Fruit fly (Drosophila melanogaster) whole organism, wandering third instar larva: ENCODE measurements around the gene CG43332.

Experiments used
- Abd-B ChIP-seq: fragments of >200 bp; optimal IDR thresholded peaks from 2 replicates; lab custom pipeline; 2017; ENCODE audit warnings: missing biosample characterization, missing genetic modification characterization
- CG9705 ChIP-seq: fragments of 200-800 bp; sonication (Bioruptor generic); optimal IDR thresholded peaks from 2 replicates; lab custom pipeline; 2018; ENCODE audit warnings: missing biosample characterization, mild to moderate bottlenecking, missing genetic modification characterization
- CrebA ChIP-seq: fragments of 200-800 bp; sonication (Bioruptor generic); optimal IDR thresholded peaks from 2 replicates; lab custom pipeline; 2016; ENCODE audit warnings: missing biosample characterization, mild to moderate bottlenecking, missing genetic modification characterization, borderline replicate concordance
- Dfd ChIP-seq: fragments of >200 bp; optimal IDR thresholded peaks from 2 replicates; lab custom pipeline; 2017; ENCODE audit warnings: missing biosample characterization, missing genetic modification characterization
- Dif ChIP-seq: fragments of 200-275, 200-300 bp; sonication (Bioruptor generic); optimal IDR thresholded peaks from 2 replicates; lab custom pipeline; 2018; ENCODE audit warnings: missing biosample characterization, missing genetic modification characterization; ENCODE audit not compliant: partially characterized antibody
- GATAd ChIP-seq: sonication (Bioruptor generic); optimal IDR thresholded peaks from 2 replicates; lab custom pipeline; 2016; ENCODE audit warnings: missing biosample characterization, missing genetic modification characterization
- Hr78 ChIP-seq: fragments of >200 bp; optimal IDR thresholded peaks from 2 replicates; lab custom pipeline; 2017; ENCODE audit warnings: missing biosample characterization, missing genetic modification characterization
- Hr83 ChIP-seq: fragments of 200-300 bp; sonication (Bioruptor generic); optimal IDR thresholded peaks from 2 replicates; lab custom pipeline; 2016; ENCODE audit warnings: missing biosample characterization, mild to moderate bottlenecking, missing genetic modification characterization, moderate library complexity; ENCODE audit not compliant: poor library complexity, severe bottlenecking
- Mio ChIP-seq: sonication (Bioruptor generic); optimal IDR thresholded peaks from 2 replicates; lab custom pipeline; 2016; ENCODE audit warnings: missing biosample characterization, missing genetic modification characterization
- Myc ChIP-seq: fragments of >200 bp; optimal IDR thresholded peaks from 2 replicates; lab custom pipeline; 2017
- N ChIP-seq: fragments of >200 bp; optimal IDR thresholded peaks from 2 replicates; lab custom pipeline; 2018; ENCODE audit warnings: missing biosample characterization, missing external identifiers, missing genetic modification characterization
- OdsH ChIP-seq: fragments of 200-800 bp; sonication (Bioruptor generic); optimal IDR thresholded peaks from 2 replicates; lab custom pipeline; 2016; ENCODE audit warnings: missing biosample characterization, mild to moderate bottlenecking, missing genetic modification characterization
- Rel ChIP-seq, 2 experiments: fragments of 200-800 bp; sonication (Bioruptor generic) in 1 of 2; optimal IDR thresholded peaks; 2 replicates in 1 of 2; 3 replicates in 1 of 2; lab custom pipeline; 2016 to 2019; ENCODE audit warnings: mild to moderate bottlenecking in 2 of 2, missing biosample characterization in 2 of 2, missing genetic modification characterization in 2 of 2, moderate library complexity in 1 of 2
- Sp1 ChIP-seq: fragments of 200-800 bp; sonication (Bioruptor generic); optimal IDR thresholded peaks from 3 replicates; lab custom pipeline; 2019; ENCODE audit warnings: missing biosample characterization, mild to moderate bottlenecking, missing genetic modification characterization, moderate library complexity
- Vsx2 ChIP-seq: fragments of 200-300, 225-300 bp; sonication (Bioruptor generic); optimal IDR thresholded peaks from 2 replicates; lab custom pipeline; 2018; ENCODE audit warnings: missing biosample characterization, missing genetic modification characterization; ENCODE audit not compliant: partially characterized antibody
- brk ChIP-seq: fragments of 200-800 bp; sonication (Bioruptor generic); optimal IDR thresholded peaks from 2 replicates; lab custom pipeline; 2016; ENCODE audit warnings: missing biosample characterization, mild to moderate bottlenecking, missing genetic modification characterization
- dl ChIP-seq, 2 experiments: fragments of 175-275, 200-275 bp in 1 of 2; fragments of 200-275 bp in 1 of 2; sonication (Bioruptor generic); optimal IDR thresholded peaks; lab custom pipeline; 2018; ENCODE audit warnings: mild to moderate bottlenecking in 2 of 2, missing biosample characterization in 2 of 2, missing genetic modification characterization in 2 of 2, moderate library complexity in 2 of 2; ENCODE audit not compliant: partially characterized antibody in 2 of 2, insufficient read depth in 1 of 2
- dmrt93B ChIP-seq: fragments of 200-800 bp; sonication (Bioruptor generic); optimal IDR thresholded peaks from 2 replicates; lab custom pipeline; 2018; ENCODE audit warnings: missing biosample characterization, mild to moderate bottlenecking, missing genetic modification characterization
- ey ChIP-seq: fragments of 200-800 bp; sonication (Bioruptor generic); optimal IDR thresholded peaks from 2 replicates; lab custom pipeline; 2016; ENCODE audit warnings: missing biosample characterization, missing genetic modification characterization
- foxo ChIP-seq, 2 experiments: fragments of 200-800 bp; sonication (Bioruptor generic); optimal IDR thresholded peaks; 2 replicates in 1 of 2; 3 replicates in 1 of 2; lab custom pipeline; 2016 to 2017; ENCODE audit warnings: missing biosample characterization in 2 of 2, missing genetic modification characterization in 2 of 2
- h ChIP-seq: fragments of 200-800 bp; sonication (Bioruptor generic); optimal IDR thresholded peaks from 3 replicates; lab custom pipeline; 2016; ENCODE audit warnings: missing biosample characterization, mild to moderate bottlenecking, missing genetic modification characterization
- jim ChIP-seq: fragments of 175-275, 200-325 bp; sonication (Bioruptor generic); optimal IDR thresholded peaks from 2 replicates; lab custom pipeline; 2016; ENCODE audit warnings: missing biosample characterization, mild to moderate bottlenecking, missing genetic modification characterization
- lola ChIP-seq: fragments of >200 bp; optimal IDR thresholded peaks from 2 replicates; lab custom pipeline; 2017; ENCODE audit warnings: missing biosample characterization, missing genetic modification characterization
- sage ChIP-seq: fragments of 200-800 bp; sonication (Bioruptor generic); optimal IDR thresholded peaks from 2 replicates; lab custom pipeline; 2016; ENCODE audit warnings: missing biosample characterization, mild to moderate bottlenecking, missing genetic modification characterization
- sv ChIP-seq: fragments of 200-800 bp; sonication (Bioruptor generic); optimal IDR thresholded peaks from 3 replicates; lab custom pipeline; 2016; ENCODE audit warnings: missing biosample characterization, missing genetic modification characterization
- tai ChIP-seq: sonication (Bioruptor generic); optimal IDR thresholded peaks from 2 replicates; lab custom pipeline; 2016; ENCODE audit warnings: missing biosample characterization, missing genetic modification characterization
- usp ChIP-seq: fragments of >200 bp; optimal IDR thresholded peaks from 2 replicates; lab custom pipeline; 2017; ENCODE audit warnings: missing biosample characterization, missing genetic modification characterization

The CG43332 gene

DNA sequence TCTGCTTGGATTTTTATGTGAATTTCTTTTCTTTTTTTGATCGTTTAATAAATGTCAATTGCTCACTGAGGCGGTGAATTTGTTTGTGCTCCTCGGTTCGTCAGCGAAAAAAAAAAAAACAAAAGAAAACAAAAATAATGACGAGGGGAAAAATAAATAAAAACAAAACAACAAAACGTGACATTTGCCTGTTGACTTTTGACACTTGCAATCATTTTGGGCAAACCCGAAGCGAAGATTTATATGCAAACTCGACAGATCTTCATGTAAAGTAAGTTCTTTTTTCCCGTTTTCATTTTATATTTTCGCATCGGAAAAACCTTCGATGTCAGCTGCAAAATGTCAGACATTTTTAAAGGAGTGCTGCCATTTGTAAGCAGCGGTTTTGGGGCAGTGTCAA lies 37.4 kb upstream of the CG43332 start:
- no peak for TF ChIP-seq sv
- no peak for TF ChIP-seq brk (GFP tag; lab: Kevin White, UChicago)
- TF ChIP-seq Mio, result no peak
- TF ChIP-seq dmrt93B, result no peak
- no peak for TF ChIP-seq Vsx2 (GFP tag; lab: Kevin White, UChicago)
- TF ChIP-seq lola (GFP tag; lab: Kevin White, UChicago), result no peak
- TF ChIP-seq Abd-B, result no peak
- TF ChIP-seq Dfd (GFP tag; lab: Kevin White, UChicago), result no peak
- no peak for TF ChIP-seq foxo (GFP tag; optimal IDR thresholded peaks at IDR 0.05; lab: Kevin White, UChicago)
- no peak for TF ChIP-seq tai (GFP tag; lab: Kevin White, UChicago)
- no peak for TF ChIP-seq jim (GFP tag; lab: Kevin White, UChicago)
- no peak for TF ChIP-seq Hr83
- no peak for TF ChIP-seq CrebA (GFP tag; lab: Kevin White, UChicago)
- no peak for TF ChIP-seq usp
- TF ChIP-seq h (GFP tag; lab: Kevin White, UChicago), result no peak
- no peak for TF ChIP-seq Hr78 (GFP tag; lab: Kevin White, UChicago)

DNA sequence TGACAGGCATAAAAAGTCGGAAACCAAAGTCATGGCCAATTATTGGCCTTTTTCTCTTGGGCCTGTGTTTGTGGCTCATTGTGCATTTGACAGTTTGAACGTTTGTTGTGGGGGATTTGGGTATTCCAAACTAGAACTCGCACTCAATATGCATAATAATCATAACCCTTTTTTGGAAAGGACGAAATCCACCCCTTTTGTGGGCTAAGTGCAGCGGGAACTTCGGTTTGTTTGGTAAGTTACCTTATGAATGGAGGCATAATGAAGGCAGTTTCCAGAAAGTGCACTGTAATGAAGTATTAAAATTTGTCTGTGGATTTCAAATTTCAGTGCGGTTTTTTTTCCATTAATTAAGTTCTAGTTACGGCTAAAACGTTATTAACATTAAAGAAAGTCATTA lies 35.3 kb upstream of the CG43332 start:
- TF ChIP-seq Vsx2 (GFP tag; lab: Kevin White, UChicago) (no peak), Hr78 (GFP tag; lab: Kevin White, UChicago) (no peak), h (GFP tag; lab: Kevin White, UChicago) (no peak), foxo (GFP tag; optimal IDR thresholded peaks at IDR 0.05; lab: Kevin White, UChicago) (no peak), GATAd (GFP tag; lab: Kevin White, UChicago) (no peak), CG9705 (no peak), Abd-B (no peak), N (GFP tag; lab: Kevin White, UChicago) (no peak), Sp1 (no peak), ey (GFP tag; lab: Kevin White, UChicago) (no peak), Rel (GFP tag; optimal IDR thresholded peaks at IDR 0.05; lab: Kevin White, UChicago) (no peak), Rel (tag; optimal IDR thresholded peaks at IDR 0.05; lab: Kevin White, UChicago) (no peak), brk (GFP tag; lab: Kevin White, UChicago) (no peak)
- TF ChIP-seq, all 38 proteins: peak for 0

DNA sequence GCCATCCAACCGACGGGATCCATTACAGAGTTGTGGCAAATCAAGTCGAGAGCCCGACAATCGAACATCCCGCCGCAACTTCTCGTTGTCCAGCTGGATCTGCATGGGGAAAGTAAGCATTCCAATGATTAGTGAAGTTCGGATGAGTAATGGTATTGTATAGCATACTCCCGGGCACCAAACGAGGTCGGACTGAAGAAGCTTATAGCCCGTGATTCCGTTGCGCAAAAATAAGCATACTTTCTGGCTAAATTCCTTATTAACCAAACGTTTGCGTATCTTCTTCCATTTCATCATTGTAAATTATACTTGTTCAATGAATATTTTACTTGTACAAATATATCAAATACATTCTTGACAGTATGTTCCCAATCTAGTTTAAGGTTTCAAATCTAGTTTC lies 34.2 kb upstream of the CG43332 start:
- TF ChIP-seq Myc, result peak; percentile 67
- no peak for TF ChIP-seq usp
- peak; percentile 80 for TF ChIP-seq N (GFP tag; lab: Kevin White, UChicago)

DNA sequence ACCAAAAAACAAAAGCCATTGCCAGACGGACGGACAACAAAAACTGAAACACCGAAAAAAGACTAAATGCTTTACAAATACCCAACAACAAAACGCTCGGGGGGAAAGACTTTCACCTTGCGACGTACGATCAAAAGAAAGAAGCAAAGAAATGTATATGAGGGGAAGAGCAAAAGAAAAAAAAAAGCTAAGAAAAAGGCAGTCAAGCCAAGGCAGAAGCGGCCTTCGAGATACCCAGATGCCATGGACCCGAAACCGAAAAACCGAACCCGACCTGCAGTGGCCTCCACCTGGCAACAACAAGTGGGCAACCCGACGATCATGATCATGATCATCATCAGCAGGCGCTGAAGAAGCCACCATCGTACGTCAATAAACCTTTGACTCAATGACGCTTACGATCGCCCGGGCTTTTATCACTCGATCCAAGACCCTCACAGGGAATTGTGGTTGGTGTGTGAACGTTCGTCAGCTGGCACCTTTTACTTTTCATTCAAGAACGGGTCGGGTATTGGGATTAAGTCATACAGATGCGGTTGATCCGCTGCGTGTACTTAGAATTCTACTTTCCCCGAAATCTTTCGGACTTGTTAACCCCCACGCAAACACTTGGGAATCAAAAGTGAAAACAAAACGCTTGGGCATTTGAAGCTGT lies 20.0 kb upstream of the CG43332 start:
- TF ChIP-seq foxo (GFP tag; optimal IDR thresholded peaks at IDR 0.05; lab: Kevin White, UChicago), result no peak
- no peak for TF ChIP-seq Dif (GFP tag; lab: Kevin White, UChicago)

DNA sequence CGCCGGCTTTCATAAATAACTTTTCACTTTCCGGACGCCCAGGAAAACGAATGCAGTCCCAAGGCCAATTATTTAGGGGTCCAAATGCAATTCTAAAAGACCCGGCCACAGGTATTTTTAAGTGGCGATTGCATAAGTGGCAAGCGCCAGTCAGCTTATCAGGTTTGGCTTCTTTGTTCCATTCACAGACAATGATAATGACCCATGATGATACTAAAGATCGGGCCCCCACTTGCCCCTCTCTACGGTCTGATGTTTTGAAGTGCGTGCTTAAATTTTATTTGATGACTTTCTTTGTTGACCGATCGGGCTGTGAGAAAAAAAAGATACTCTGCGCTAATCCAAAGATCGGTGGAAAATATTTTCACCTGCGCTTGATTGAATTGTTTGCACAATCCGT lies 18.8 kb upstream of the CG43332 start:
- TF ChIP-seq foxo (GFP tag; optimal IDR thresholded peaks at IDR 0.05; lab: Kevin White, UChicago), result no peak
- no peak for TF ChIP-seq Dif (GFP tag; lab: Kevin White, UChicago)
- no peak for TF ChIP-seq Abd-B
- no peak for TF ChIP-seq sage (GFP tag; lab: Kevin White, UChicago)
- no peak for TF ChIP-seq Mio
- TF ChIP-seq OdsH (GFP tag; lab: Kevin White, UChicago), result no peak
- TF ChIP-seq dmrt93B, result no peak
- no peak for TF ChIP-seq ey (GFP tag; lab: Kevin White, UChicago)
- no peak for TF ChIP-seq Myc
- no peak for TF ChIP-seq Vsx2 (GFP tag; lab: Kevin White, UChicago)
- TF ChIP-seq, all 38 proteins: peak for 0

DNA sequence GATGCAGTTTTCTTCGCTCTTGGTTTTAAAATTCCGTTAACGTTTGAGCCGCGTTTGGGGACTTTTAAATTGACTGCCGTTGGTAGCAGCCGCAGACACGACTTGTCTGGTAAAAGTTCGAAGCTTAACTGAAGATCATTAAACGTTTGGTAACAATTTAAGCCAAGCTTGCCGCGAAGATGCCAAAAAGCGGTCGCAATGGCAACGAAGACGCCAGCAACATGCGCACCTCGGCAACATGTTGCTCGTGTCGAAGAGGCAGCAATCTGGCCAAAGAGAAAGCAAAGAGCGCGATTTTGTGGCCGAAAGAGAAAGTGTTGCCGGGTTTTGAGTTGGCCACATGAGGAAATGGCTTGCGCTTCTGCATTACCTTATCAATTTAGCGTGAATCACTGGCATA lies 17.5 kb upstream of the CG43332 start, which contains the start of gene CG43333:
Gene CG43333 (minus strand): TSS at position 134 of the 400 bp plus-strand sequence.
- TF ChIP-seq lola (GFP tag; lab: Kevin White, UChicago) (no peak), dl (GFP tag; optimal IDR thresholded peaks at IDR 0.05; lab: Kevin White, UChicago; ENCODE audit: insufficient read depth in 1 of 2, partially characterized antibody in 2 of 2) (no peak)
